Worm (Caenorhabditis elegans): ENCODE data around the gene F16G10.10.

F16G10.10 gene

ce11 chrII:2340974-2341373, 49.8 kb downstream of the F16G10.10 start (continued):
- TF ChIP-seq D1046.2 (GFP tag; IDR thresholded peaks at IDR 0.05) (no peak), mes-2 (tag; optimal IDR thresholded peaks at IDR 0.05; ENCODE audit: poor library complexity, severe bottlenecking) (peak; percentile 12), ZK337.2 (GFP tag; IDR thresholded peaks at IDR 0.05) (no peak), ceh-32 (tag; optimal IDR thresholded peaks at IDR 0.05; ENCODE audit: poor library complexity) (no peak), nhr-42 (GFP tag; IDR thresholded peaks at IDR 0.05) (no peak), rbr-2 (tag; optimal IDR thresholded peaks at IDR 0.05) (no peak), nhr-10 (tag; optimal IDR thresholded peaks at IDR 0.05) (no peak), lin-1 (GFP tag; IDR thresholded peaks at IDR 0.05) (no peak), lin-38 (GFP tag; IDR thresholded peaks at IDR 0.05) (no peak), nhr-41 (GFP tag; IDR thresholded peaks at IDR 0.05) (no peak), daf-12 (tag; optimal IDR thresholded peaks at IDR 0.05) (no peak), dve-1 (tag; optimal IDR thresholded peaks at IDR 0.05; ENCODE audit: insufficient read depth) (no peak), Y5F2A.4 (GFP tag; optimal IDR thresholded peaks at IDR 0.05) (no peak), nhr-111 (GFP tag; optimal IDR thresholded peaks at IDR 0.05) (no peak), gei-8 (GFP tag; optimal IDR thresholded peaks at IDR 0.05) (no peak), Y105C5A.15 (GFP tag; IDR thresholded peaks at IDR 0.05) (no peak), skn-1 (tag; optimal IDR thresholded peaks at IDR 0.05) (no peak), dmd-9 (GFP tag; IDR thresholded peaks at IDR 0.05) (no peak), F37D6.2 (tag; optimal IDR thresholded peaks at IDR 0.05) (no peak), cey-2 (tag; optimal IDR thresholded peaks at IDR 0.05; ENCODE audit: borderline replicate concordance, insufficient read depth) (no peak), tra-1 (GFP tag; IDR thresholded peaks at IDR 0.05) (no peak), lsy-2 (tag; optimal IDR thresholded peaks at IDR 0.05) (peak in 1 of 2 experiments; percentile 38), aha-1 (tag) (peak; percentile 76), nhr-28 (tag; optimal IDR thresholded peaks at IDR 0.05) (no peak), lin-29 (GFP tag; IDR thresholded peaks at IDR 0.05) (no peak), spr-1 (tag; optimal IDR thresholded peaks at IDR 0.05) (no peak), hlh-30 (tag; optimal IDR thresholded peaks at IDR 0.05; ENCODE audit: insufficient read depth) (peak; percentile 22), mdt-29 (GFP tag; IDR thresholded peaks at IDR 0.05) (no peak), ztf-7 (tag; optimal IDR thresholded peaks at IDR 0.05) (no peak), F44E2.7 (GFP tag; IDR thresholded peaks at IDR 0.05) (no peak), R02D3.7 (tag; optimal IDR thresholded peaks at IDR 0.05) (peak; percentile 23), tag-97 (GFP tag; IDR thresholded peaks at IDR 0.05) (no peak), sdz-12 (GFP tag; optimal IDR thresholded peaks at IDR 0.05) (no peak), zip-11 (GFP tag; IDR thresholded peaks at IDR 0.05) (no peak), hif-1 (tag; optimal IDR thresholded peaks at IDR 0.05) (no peak), zag-1 (tag; optimal IDR thresholded peaks at IDR 0.05) (no peak), snpc-4 (tag; optimal IDR thresholded peaks at IDR 0.05) (no peak), nhr-6 (tag; optimal IDR thresholded peaks at IDR 0.05) (no peak)
